Fruit fly (Drosophila melanogaster) whole organism, larva: ENCODE results near the gene Dpy-30L2.

Experiments used
- noc ChIP-seq: fragments of 200-800 bp; sonication (Bioruptor generic); optimal IDR thresholded peaks from 3 replicates; lab custom pipeline; 2019; ENCODE audit warnings: missing biosample characterization, mild to moderate bottlenecking, missing genetic modification characterization, moderate library complexity

The Dpy-30L2 gene

dm6 chr3L:4068368-4068767 is 20.8 kb upstream of the Dpy-30L2 start:
- no peak for TF ChIP-seq noc

dm6 chr3L:4061921-4062474 is 14.5 kb upstream of the Dpy-30L2 start, which contains the start of gene dib:
Gene dib, plus strand, starts transcription at chr3L:4062292.
- no peak for TF ChIP-seq noc

dm6 chr3L:4059293-4059820 is 11.8 kb upstream of the Dpy-30L2 start, which contains the start of gene Ugt305A1:
Gene Ugt305A1, plus strand, starts transcription at chr3L:4059770.
- TF ChIP-seq noc = no peak

dm6 chr3L:4056812-4057211 is 9.3 kb upstream of the Dpy-30L2 start:
- TF ChIP-seq noc = no peak

dm6 chr3L:4055438-4055962 is 8.0 kb upstream of the Dpy-30L2 start:
- no peak for TF ChIP-seq noc

dm6 chr3L:4049082-4049481 is 1.5 kb upstream of the Dpy-30L2 start:
- TF ChIP-seq noc = no peak

- no peak for TF ChIP-seq noc
Observed at dm6 chr3L:4046289-4046688, 1.2 kb downstream of the Dpy-30L2 start, which contains the start of gene CG1136. Gene CG1136, plus strand, starts transcription at chr3L:4046596.

dm6 chr3L:4044497-4044896 is 3.0 kb downstream of the Dpy-30L2 start:
- no peak for TF ChIP-seq noc

dm6 chr3L:4040247-4040925 is 7.1 kb downstream of the Dpy-30L2 start, which contains the start of the genes CG11593 and Rcd5:
Gene CG11593, minus strand, starts transcription at chr3L:4040482.
Gene Rcd5, plus strand, starts transcription at chr3L:4040529.
- TF ChIP-seq noc = no peak

dm6 chr3L:4035499-4035898 is 12.0 kb downstream of the Dpy-30L2 start, which contains the start of gene Gr64f:
Gene Gr64f, plus strand, starts transcription at chr3L:4035799.
- TF ChIP-seq noc = no peak

dm6 chr3L:4031762-4032161 is 15.8 kb downstream of the Dpy-30L2 start, which contains the start of the genes Gr64d and Gr64e:
Gene Gr64d, plus strand, starts transcription at chr3L:4032062.
Gene Gr64e, plus strand, starts transcription at chr3L:4032141.
- TF ChIP-seq noc = no peak

- TF ChIP-seq noc = no peak
Observed at dm6 chr3L:4028305-4028704, 19.2 kb downstream of the Dpy-30L2 start, which contains the start of the genes Gr64b and Gr64c. Gene Gr64b, plus strand, starts transcription at chr3L:4028605. Gene Gr64c, plus strand, starts transcription at chr3L:4028605.

- no peak for TF ChIP-seq noc
Observed at dm6 chr3L:4026506-4026868, 21.0 kb downstream of the Dpy-30L2 start, which contains the start of gene Gr64a. Gene Gr64a, plus strand, starts transcription at chr3L:4026769.

- no peak for TF ChIP-seq noc
Observed at dm6 chr3L:4025738-4026505, 21.6 kb downstream of the Dpy-30L2 start, which contains the start of gene CG11594. Gene CG11594, minus strand, starts transcription at chr3L:4026011.

- no peak for TF ChIP-seq noc
Observed at dm6 chr3L:4024464-4024863, 23.1 kb downstream of the Dpy-30L2 start.

dm6 chr3L:4021260-4021831 is 26.2 kb downstream of the Dpy-30L2 start, which contains the start of gene Mul1:
Gene Mul1, plus strand, starts transcription at chr3L:4021457.
- no peak for TF ChIP-seq noc
